Fruit fly (Drosophila melanogaster) whole organism, embryonic: ENCODE results near the gene Cyp309a2.

Source experiments
- CG10209 ChIP-seq: fragments of 200-800 bp; sonication (Bioruptor generic); optimal IDR thresholded peaks from 3 replicates; lab custom pipeline; 2017; ENCODE audit warnings: missing biosample characterization, mild to moderate bottlenecking, missing genetic modification characterization, missing genetic modification reagents
- CG10979 ChIP-seq: fragments of 200-800 bp; sonication (Bioruptor generic); optimal IDR thresholded peaks from 2 replicates; lab custom pipeline; 2018; ENCODE audit warnings: missing biosample characterization, mild to moderate bottlenecking, missing genetic modification characterization, moderate library complexity
- CG14860 ChIP-seq: fragments of 200-800 bp; sonication (Bioruptor generic); IDR thresholded peaks from 3 replicates; pipeline ENCODE4 v1.3.6; 2022; ENCODE audit warnings: missing biosample characterization, missing genetic modification characterization; ENCODE audit not compliant: partially characterized antibody
- CG18599 ChIP-seq: fragments of 200-800 bp; sonication (Bioruptor generic); optimal IDR thresholded peaks from 3 replicates; lab custom pipeline; 2017; ENCODE audit warnings: missing biosample characterization, missing genetic modification characterization, mild to moderate bottlenecking, moderate library complexity, missing genetic modification reagents
- CG6683 ChIP-seq: fragments of 200-800 bp; sonication (Bioruptor generic); optimal IDR thresholded peaks from 2 replicates; lab custom pipeline; 2017; ENCODE audit warnings: missing biosample characterization, mild to moderate bottlenecking, missing genetic modification characterization, missing genetic modification reagents
- Sox102F ChIP-seq: fragments of 200-800 bp; sonication (Bioruptor generic); optimal IDR thresholded peaks from 2 replicates; lab custom pipeline; 2018; ENCODE audit warnings: missing biosample characterization, mild to moderate bottlenecking, missing genetic modification characterization, moderate library complexity
- Taf1 ChIP-seq: fragments of 200-800 bp; sonication (Bioruptor generic); IDR thresholded peaks from 2 replicates; pipeline ENCODE4 v1.3.6; 2022; ENCODE audit warnings: missing biosample characterization, missing genetic modification characterization
- cad ChIP-seq: fragments of >200 bp; optimal IDR thresholded peaks from 2 replicates; lab custom pipeline; 2017; ENCODE audit warnings: missing biosample characterization, missing genetic modification characterization
- crc ChIP-seq: fragments of 200-800 bp; sonication (Bioruptor generic); optimal IDR thresholded peaks from 2 replicates; lab custom pipeline; 2016; ENCODE audit warnings: missing biosample characterization, missing genetic modification characterization
- ewg ChIP-seq: fragments of 200-800 bp; sonication (Bioruptor generic); optimal IDR thresholded peaks from 3 replicates; lab custom pipeline; 2017; ENCODE audit warnings: mild to moderate bottlenecking, missing biosample characterization, missing genetic modification reagents, missing genetic modification characterization
- pb ChIP-seq: fragments of 200-800 bp; sonication (Bioruptor generic); optimal IDR thresholded peaks from 3 replicates; lab custom pipeline; 2016; ENCODE audit warnings: missing biosample characterization, missing genetic modification characterization
- ro ChIP-seq: fragments of 200-800 bp; sonication (Bioruptor generic); IDR thresholded peaks from 2 replicates; pipeline ENCODE4 v1.3.6; 2022; ENCODE audit warnings: missing biosample characterization, missing genetic modification characterization

dm6 chr2L:2619887-2620286, 47.0 kb upstream of the Cyp309a2 start, which contains the start of gene CG43403:
- TF ChIP-seq crc (GFP tag; lab: Kevin White, UChicago), result no peak
- no peak for TF ChIP-seq pb (GFP tag; lab: Kevin White, UChicago)
- TF ChIP-seq CG6683 (GFP tag; lab: Kevin White, UChicago), result no peak
- no peak for TF ChIP-seq Taf1 (GFP tag; lab: Robert Waterston, UW)
- no peak for TF ChIP-seq Sox102F (GFP tag; lab: Kevin White, UChicago)
- no peak for TF ChIP-seq ro (GFP tag; lab: Robert Waterston, UW)
- no peak for TF ChIP-seq CG18599 (GFP tag; lab: Kevin White, UChicago)
- TF ChIP-seq CG10209, result no peak
- no peak for TF ChIP-seq CG10979 (tag; lab: Kevin White, UChicago)
- TF ChIP-seq CG14860, result no peak
- no peak for TF ChIP-seq ewg
- no peak for TF ChIP-seq cad (GFP tag; lab: Kevin White, UChicago)
